Fruit fly (Drosophila melanogaster) whole organism, pupa: Measurements from ENCODE around the gene CG31636.

Experiments used
- CG10348 ChIP-seq: fragments of 200-800 bp; sonication (Bioruptor generic); IDR thresholded peaks from 2 replicates; pipeline ENCODE4 v1.3.6; 2022; ENCODE audit warnings: missing biosample characterization, missing genetic modification characterization
- CG13204 ChIP-seq: fragments of 200-800 bp; sonication (Bioruptor generic); optimal IDR thresholded peaks from 2 replicates; lab custom pipeline; 2018; ENCODE audit warnings: missing biosample characterization, mild to moderate bottlenecking, missing genetic modification characterization, moderate library complexity
- CG14655 ChIP-seq: fragments of 200-800 bp; sonication (Bioruptor generic); optimal IDR thresholded peaks from 3 replicates; lab custom pipeline; 2017; ENCODE audit warnings: mild to moderate bottlenecking, missing biosample characterization, missing genetic modification reagents, missing genetic modification characterization
- CG15710 ChIP-seq: fragments of 200-800 bp; sonication (Bioruptor generic); optimal IDR thresholded peaks from 2 replicates; lab custom pipeline; 2018; ENCODE audit warnings: missing biosample characterization, mild to moderate bottlenecking, missing genetic modification characterization, moderate library complexity
- CG34367 ChIP-seq: fragments of 200-800 bp; sonication (Bioruptor generic); optimal IDR thresholded peaks from 2 replicates; lab custom pipeline; 2018; ENCODE audit warnings: missing biosample characterization, mild to moderate bottlenecking, missing genetic modification characterization
- CG8159 ChIP-seq: fragments of 200-800 bp; sonication (Bioruptor generic); optimal IDR thresholded peaks from 3 replicates; lab custom pipeline; 2018; ENCODE audit warnings: missing biosample characterization, mild to moderate bottlenecking, missing genetic modification characterization, moderate library complexity
- CG8301 ChIP-seq: fragments of 200-800 bp; sonication (Bioruptor generic); optimal IDR thresholded peaks from 2 replicates; lab custom pipeline; 2018; ENCODE audit warnings: missing biosample characterization, mild to moderate bottlenecking, missing genetic modification characterization
- CG9948 ChIP-seq: fragments of 200-800 bp; sonication (Bioruptor generic); optimal IDR thresholded peaks from 2 replicates; lab custom pipeline; 2018; ENCODE audit warnings: missing biosample characterization, mild to moderate bottlenecking, missing genetic modification characterization, moderate library complexity
- EcR ChIP-seq: fragments of 200-800 bp; sonication (Bioruptor generic); optimal IDR thresholded peaks from 3 replicates; lab custom pipeline; 2019; ENCODE audit warnings: missing biosample characterization, missing genetic modification characterization, mild to moderate bottlenecking, moderate library complexity, missing genetic modification reagents
- Ets98B ChIP-seq: fragments of 200-800 bp; sonication (Bioruptor generic); IDR thresholded peaks from 2 replicates; pipeline ENCODE4 v1.3.6; 2022; ENCODE audit warnings: missing biosample characterization, missing genetic modification characterization
- Pif1B ChIP-seq: fragments of 200-800 bp; sonication (Bioruptor generic); optimal IDR thresholded peaks from 3 replicates; lab custom pipeline; 2016; ENCODE audit warnings: missing biosample characterization, missing genetic modification characterization
- Snoo ChIP-seq: fragments of 200-800 bp; sonication (Bioruptor generic); optimal IDR thresholded peaks from 3 replicates; lab custom pipeline; 2017; ENCODE audit warnings: missing biosample characterization, mild to moderate bottlenecking, missing genetic modification characterization, inconsistent platforms
- fd96Ca ChIP-seq: fragments of 200-800 bp; sonication (Bioruptor generic); IDR thresholded peaks from 3 replicates; pipeline ENCODE4 v1.3.6; 2022; ENCODE audit warnings: missing biosample characterization, missing genetic modification characterization

- TF ChIP-seq Snoo (tag; lab: Kevin White, UChicago) (no peak), CG15710 (tag; lab: Kevin White, UChicago) (no peak), Ets98B (no peak), CG14655 (GFP tag; lab: Kevin White, UChicago) (no peak), Pif1B (GFP tag; lab: Kevin White, UChicago) (no peak), CG8159 (no peak), EcR (no peak), CG34367 (tag; lab: Kevin White, UChicago) (no peak), CG8301 (tag; lab: Kevin White, UChicago) (no peak), fd96Ca (GFP tag; lab: Robert Waterston, UW) (no peak), CG10348 (GFP tag; lab: Robert Waterston, UW) (no peak), CG13204 (GFP tag; lab: Kevin White, UChicago) (no peak), CG9948 (tag; lab: Kevin White, UChicago) (no peak)
Observed at dm6 chr2L:6613156-6613555, 44.8 kb downstream of the CG31636 start.
